Worm (Caenorhabditis elegans): ENCODE data around the gene Y73B6BL.14.

Y73B6BL.14 gene

ce11 chrIV:6335908-6336307 lies 6.9 kb downstream of the Y73B6BL.14 start, which contains the start of gene mif-4:
TSS of gene mif-4 (minus strand) at chrIV:6335994.
- TF ChIP-seq sma-9 (GFP tag; optimal IDR thresholded peaks at IDR 0.05): peak; percentile 9
- TF ChIP-seq sma-9 (tag; optimal IDR thresholded peaks at IDR 0.05): no peak
- TF ChIP-seq nhr-129 (tag; optimal IDR thresholded peaks at IDR 0.05): peak; percentile 9
- no peak for TF ChIP-seq nhr-237 (tag; optimal IDR thresholded peaks at IDR 0.05)

ce11 chrIV:6333915-6334314 lies 8.9 kb downstream of the Y73B6BL.14 start, which contains the start of gene blos-2:
TSS of gene blos-2 (plus strand) at chrIV:6334215.
- TF ChIP-seq sma-3 (GFP tag; optimal IDR thresholded peaks at IDR 0.05): no peak
- TF ChIP-seq R02D3.7 (tag; optimal IDR thresholded peaks at IDR 0.05): no peak
- no peak for TF ChIP-seq blmp-1 (tag; optimal IDR thresholded peaks at IDR 0.05; ENCODE audit: insufficient read depth)
- TF ChIP-seq egl-27 (tag; optimal IDR thresholded peaks at IDR 0.05): no peak
- no peak for TF ChIP-seq lin-11 (tag; optimal IDR thresholded peaks at IDR 0.05)
- no peak for TF ChIP-seq snpc-4 (tag; optimal IDR thresholded peaks at IDR 0.05)
- no peak for TF ChIP-seq nhr-23 (tag; optimal IDR thresholded peaks at IDR 0.05)
- no peak for TF ChIP-seq C34F6.9 (tag; optimal IDR thresholded peaks at IDR 0.05)
- TF ChIP-seq nhr-6 (tag; optimal IDR thresholded peaks at IDR 0.05): no peak
- TF ChIP-seq lin-39 (tag; optimal IDR thresholded peaks at IDR 0.05): no peak
- TF ChIP-seq crh-2 (tag; optimal IDR thresholded peaks at IDR 0.05): no peak
- TF ChIP-seq ceh-16 (tag; optimal IDR thresholded peaks at IDR 0.05): no peak
- TF ChIP-seq gmeb-1 (tag; optimal IDR thresholded peaks at IDR 0.05): no peak
- no peak for TF ChIP-seq nhr-129 (tag; optimal IDR thresholded peaks at IDR 0.05)
- TF ChIP-seq zag-1 (tag; optimal IDR thresholded peaks at IDR 0.05): no peak
- TF ChIP-seq nhr-237 (tag; optimal IDR thresholded peaks at IDR 0.05): no peak
- TF ChIP-seq ztf-4 (tag; optimal IDR thresholded peaks at IDR 0.05): no peak

ce11 chrIV:6330790-6331189 lies 12.0 kb downstream of the Y73B6BL.14 start:
- TF ChIP-seq ama-1 (optimal IDR thresholded peaks at IDR 0.05) (no peak), fos-1 (tag; optimal IDR thresholded peaks at IDR 0.05) (peak; percentile 68), C34F6.9 (tag; optimal IDR thresholded peaks at IDR 0.05) (no peak)

- no peak for TF ChIP-seq sma-9 (GFP tag; optimal IDR thresholded peaks at IDR 0.05)
- TF ChIP-seq sma-9 (tag; optimal IDR thresholded peaks at IDR 0.05): no peak
- TF ChIP-seq Y55F3AM.14 (GFP tag; optimal IDR thresholded peaks at IDR 0.05): no peak
- no peak for TF ChIP-seq unc-55 (GFP tag; optimal IDR thresholded peaks at IDR 0.05)
- TF ChIP-seq fos-1 (tag; optimal IDR thresholded peaks at IDR 0.05): no peak
- TF ChIP-seq snpc-4 (tag; optimal IDR thresholded peaks at IDR 0.05): no peak
- TF ChIP-seq aly-2 (tag; optimal IDR thresholded peaks at IDR 0.05): no peak
- TF ChIP-seq unc-39 (tag; optimal IDR thresholded peaks at IDR 0.05): no peak
These were observed 13.4 kb downstream of the Y73B6BL.14 start, which contains the start of gene seu-1 for ce11 chrIV:6329339-6329738. TSS of gene seu-1 (plus strand) at chrIV:6329639.

- TF ChIP-seq ceh-82 (tag; optimal IDR thresholded peaks at IDR 0.05) (no peak), fos-1 (tag; optimal IDR thresholded peaks at IDR 0.05) (no peak), ztf-11 (tag; optimal IDR thresholded peaks at IDR 0.05) (no peak), lsy-2 (tag; optimal IDR thresholded peaks at IDR 0.05) (no peak), egl-27 (tag; optimal IDR thresholded peaks at IDR 0.05) (no peak), nhr-11 (tag; optimal IDR thresholded peaks at IDR 0.05) (no peak), unc-55 (GFP tag; optimal IDR thresholded peaks at IDR 0.05) (no peak), ztf-4 (tag; optimal IDR thresholded peaks at IDR 0.05) (no peak), lin-11 (tag; optimal IDR thresholded peaks at IDR 0.05) (no peak)
These were observed 14.6 kb downstream of the Y73B6BL.14 start for ce11 chrIV:6328198-6328597.

ce11 chrIV:6327363-6328015 lies 15.3 kb downstream of the Y73B6BL.14 start:
- TF ChIP-seq nhr-12 (tag; optimal IDR thresholded peaks at IDR 0.05) (no peak), fos-1 (tag; optimal IDR thresholded peaks at IDR 0.05) (peak; percentile 75), nhr-129 (tag; optimal IDR thresholded peaks at IDR 0.05) (no peak), unc-55 (GFP tag; optimal IDR thresholded peaks at IDR 0.05) (peak; percentile 63), unc-62 (GFP tag; optimal IDR thresholded peaks at IDR 0.05) (no peak), dmd-4 (tag; optimal IDR thresholded peaks at IDR 0.05) (no peak), C34F6.9 (tag; optimal IDR thresholded peaks at IDR 0.05) (peak; percentile 63), lsy-2 (tag; optimal IDR thresholded peaks at IDR 0.05) (peak in 1 of 2 experiments; percentile 41), lin-39 (tag; optimal IDR thresholded peaks at IDR 0.05) (no peak), nhr-11 (tag; optimal IDR thresholded peaks at IDR 0.05) (no peak)
